Worm (Caenorhabditis elegans): ENCODE measurements around the gene Y53F4B.17.

Y53F4B.17 gene

DNA sequence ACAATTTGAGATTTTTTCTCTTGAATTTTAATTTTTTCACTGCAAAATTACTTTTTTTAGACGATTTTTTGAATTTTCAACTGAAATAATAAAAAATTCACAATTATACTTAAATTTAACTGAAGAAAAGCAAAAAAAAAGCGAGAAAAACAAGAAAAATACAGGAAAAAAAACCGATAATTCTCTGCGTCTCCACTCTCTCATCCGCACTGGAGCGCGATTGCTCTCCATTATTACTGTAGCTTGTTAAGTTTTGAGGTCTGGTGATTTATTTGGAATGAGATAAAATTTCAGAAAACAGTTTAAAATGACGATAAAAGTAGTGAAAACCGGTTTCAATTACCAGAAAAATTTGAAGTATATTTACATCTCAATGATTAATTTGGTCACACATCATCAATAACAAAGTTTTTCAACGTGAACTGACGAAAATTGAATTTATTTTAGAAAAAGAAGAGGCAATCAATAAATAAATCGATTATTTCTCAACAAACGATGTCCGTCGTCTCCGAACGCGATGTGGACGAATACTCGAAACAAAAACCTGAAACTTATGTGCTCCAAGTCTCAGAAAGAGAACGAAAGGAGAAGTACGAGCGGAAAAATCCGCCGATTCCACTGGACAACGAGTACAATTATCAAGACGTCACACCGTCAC, 18.5 kb downstream of the Y53F4B.17 start, which contains the start of gene Y53F4B.19 (continued):
- TF ChIP-seq lin-54 (GFP tag; optimal IDR thresholded peaks at IDR 0.05) (peak; percentile 61), pbrm-1 (GFP tag; IDR thresholded peaks at IDR 0.05) (no peak), mcd-1 (GFP tag; IDR thresholded peaks at IDR 0.05) (peak; percentile 90), dpl-1 (GFP tag; optimal IDR thresholded peaks at IDR 0.05) (peak; percentile 39), ceh-100 (GFP tag; IDR thresholded peaks at IDR 0.05) (no peak), ccch-3 (GFP tag; optimal IDR thresholded peaks at IDR 0.05) (no peak), ceh-91 (GFP tag; IDR thresholded peaks at IDR 0.05) (peak; percentile 77), nhr-80 (tag; optimal IDR thresholded peaks at IDR 0.05) (no peak), lsl-1 (GFP tag; optimal IDR thresholded peaks at IDR 0.05) (peak; percentile 93), xnd-1 (tag; optimal IDR thresholded peaks at IDR 0.05) (peak; percentile 91), Y56A3A.18 (GFP tag; IDR thresholded peaks at IDR 0.05) (no peak), Y79H2A.3 (GFP tag; conservative IDR thresholded peaks at IDR 0.05) (no peak), F37B4.10 (GFP tag; IDR thresholded peaks at IDR 0.05) (no peak), snpc-1.3 (tag; optimal IDR thresholded peaks at IDR 0.05; ENCODE audit: insufficient read depth) (peak; percentile 69), hrde-1 (tag; optimal IDR thresholded peaks at IDR 0.05; ENCODE audit: borderline replicate concordance) (no peak), F49E8.2 (tag; optimal IDR thresholded peaks at IDR 0.05; ENCODE audit: insufficient read depth) (peak; percentile 63), pha-4 (tag; optimal IDR thresholded peaks at IDR 0.05) (no peak), efl-1 (GFP tag; optimal IDR thresholded peaks at IDR 0.05) (peak; percentile 71), rcor-1 (GFP tag; IDR thresholded peaks at IDR 0.05) (peak; percentile 62; the same call in 1 of the 2 replicates), Y53F4B.3 (GFP tag; IDR thresholded peaks at IDR 0.05) (no peak), B0019.2 (GFP tag; conservative IDR thresholded peaks at IDR 0.05) (0 out of 2 replicates have a peak, but pooled peaks have one; percentile 39), tbx-9 (tag; optimal IDR thresholded peaks at IDR 0.05; ENCODE audit: borderline replicate concordance) (no peak), nhr-120 (GFP tag; IDR thresholded peaks at IDR 0.05) (no peak)

DNA sequence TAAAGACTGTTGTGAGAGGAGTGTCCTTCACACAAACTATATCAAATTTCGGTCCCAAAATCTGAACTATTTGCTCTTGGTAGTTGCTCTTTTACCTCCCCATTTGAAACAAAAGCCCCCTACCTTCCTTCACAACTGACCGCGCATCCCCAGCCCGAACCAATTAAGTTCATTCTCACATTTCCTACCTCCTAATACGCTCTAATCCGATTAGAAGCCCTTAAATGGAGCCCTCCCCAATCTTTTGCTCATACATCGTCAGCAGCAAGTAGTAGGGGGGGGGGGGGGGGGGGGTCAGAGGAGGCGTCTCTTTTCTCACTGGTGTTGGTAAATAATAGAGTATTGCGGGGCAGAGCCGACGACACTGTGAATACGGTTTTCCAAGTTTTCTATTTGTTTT, 22.1 kb downstream of the Y53F4B.17 start:
- TF ChIP-seq unc-62 (GFP tag; optimal IDR thresholded peaks at IDR 0.05), result no peak
- peak; percentile 38; the same call in 1 of the 2 replicates for TF ChIP-seq zfh-2 (GFP tag; conservative IDR thresholded peaks at IDR 0.05)

DNA sequence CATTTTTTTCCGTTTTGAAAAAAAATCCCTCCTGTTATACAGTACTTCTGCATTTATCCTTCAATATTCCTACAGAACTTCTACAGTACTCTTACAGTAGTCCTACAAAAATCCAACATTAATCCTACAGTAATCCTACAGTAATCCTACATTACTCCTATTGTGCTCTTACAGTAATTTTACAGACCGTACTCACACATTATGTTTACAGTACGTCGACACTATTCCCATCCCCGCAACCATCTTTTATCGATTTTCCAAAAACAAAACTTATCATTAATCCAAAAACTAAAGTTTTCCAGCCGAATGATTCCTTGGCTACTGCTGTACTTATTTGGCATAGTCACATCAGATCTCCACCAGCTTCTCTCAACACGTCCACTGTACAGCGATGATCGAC, 25.7 kb downstream of the Y53F4B.17 start, which contains the start of gene Y53F4B.20:
Y53F4B.20 (plus strand) TSS at position 301 of the 400 bp plus-strand sequence.
- TF ChIP-seq efl-1 (GFP tag; optimal IDR thresholded peaks at IDR 0.05), result no peak
- TF ChIP-seq F39B2.1 (GFP tag; IDR thresholded peaks at IDR 0.05), result no peak
- no peak for TF ChIP-seq egl-44 (GFP tag; IDR thresholded peaks at IDR 0.05)
- TF ChIP-seq dpl-1 (GFP tag; optimal IDR thresholded peaks at IDR 0.05), result no peak
- no peak for TF ChIP-seq snpc-1.3 (tag; optimal IDR thresholded peaks at IDR 0.05; ENCODE audit: insufficient read depth)
- TF ChIP-seq ceh-27 (GFP tag; optimal IDR thresholded peaks at IDR 0.05), result no peak
- no peak for TF ChIP-seq F57C9.4 (tag; optimal IDR thresholded peaks at IDR 0.05)
- TF ChIP-seq nhr-27 (tag; optimal IDR thresholded peaks at IDR 0.05), result no peak
- TF ChIP-seq sdz-38 (tag; optimal IDR thresholded peaks at IDR 0.05), result no peak
- TF ChIP-seq somi-1 (GFP tag; optimal IDR thresholded peaks at IDR 0.05), result no peak
- no peak for TF ChIP-seq bed-1 (GFP tag; IDR thresholded peaks at IDR 0.05)
- TF ChIP-seq Y67H2A.10 (GFP tag; conservative IDR thresholded peaks at IDR 0.05), result no peak

Measured in whole organism, young adult.